Fruit fly (Drosophila melanogaster) whole organism, embryonic: ENCODE measurements around the gene CG18766.

Experiments used
- Ada2b ChIP-seq: fragments of 200-800 bp; sonication (Bioruptor generic); IDR thresholded peaks from 2 replicates; pipeline ENCODE4 v1.3.6; 2022; ENCODE audit warnings: missing biosample characterization, missing genetic modification characterization
- B-H2 ChIP-seq: fragments of 200-800 bp; sonication (Bioruptor generic); optimal IDR thresholded peaks from 2 replicates; lab custom pipeline; 2018; ENCODE audit warnings: missing biosample characterization, mild to moderate bottlenecking, missing genetic modification characterization
- C15 ChIP-seq: fragments of 200-800 bp; sonication (Bioruptor generic); IDR thresholded peaks from 3 replicates; pipeline ENCODE4 v1.3.6; 2022; ENCODE audit warnings: missing biosample characterization, missing genetic modification characterization
- CG10267 ChIP-seq: fragments of 200-800 bp; sonication (Bioruptor generic); optimal IDR thresholded peaks from 2 replicates; lab custom pipeline; 2018; ENCODE audit warnings: missing biosample characterization, mild to moderate bottlenecking, missing genetic modification characterization, moderate library complexity
- CG11247 ChIP-seq: fragments of 200-800 bp; sonication (Bioruptor generic); IDR thresholded peaks from 2 replicates; pipeline ENCODE4 v1.3.6; 2022; ENCODE audit warnings: missing biosample characterization, missing genetic modification characterization
- CG12744 ChIP-seq: fragments of 200-800 bp; sonication (Bioruptor generic); optimal IDR thresholded peaks from 2 replicates; lab custom pipeline; 2016; ENCODE audit warnings: missing biosample characterization, missing genetic modification characterization
- CG13424 ChIP-seq: fragments of 200-800 bp; sonication (Bioruptor generic); optimal IDR thresholded peaks from 2 replicates; lab custom pipeline; 2019; ENCODE audit warnings: missing biosample characterization, mild to moderate bottlenecking, missing genetic modification characterization, moderate library complexity
- CG17802 ChIP-seq: fragments of 200-800 bp; sonication (Bioruptor generic); optimal IDR thresholded peaks from 2 replicates; lab custom pipeline; 2018; ENCODE audit warnings: missing biosample characterization, mild to moderate bottlenecking, missing genetic modification characterization, moderate library complexity
- CG2199 ChIP-seq: fragments of 200-800 bp; sonication (Bioruptor generic); IDR thresholded peaks from 3 replicates; pipeline ENCODE4 v1.3.6; 2022; ENCODE audit warnings: missing biosample characterization, missing genetic modification characterization
- CG31388 ChIP-seq: fragments of 200-800 bp; sonication (Bioruptor generic); optimal IDR thresholded peaks from 2 replicates; lab custom pipeline; 2016; ENCODE audit warnings: missing biosample characterization, missing genetic modification characterization
- CG32532 ChIP-seq: fragments of 200-800 bp; sonication (Bioruptor generic); IDR thresholded peaks from 2 replicates; pipeline ENCODE4 v1.3.6; 2022; ENCODE audit warnings: missing biosample characterization, missing genetic modification characterization
- CG43689 ChIP-seq: fragments of 200-800 bp; sonication (Bioruptor generic); IDR thresholded peaks from 2 replicates; pipeline ENCODE4 v1.3.6; 2022; ENCODE audit warnings: missing biosample characterization, missing genetic modification characterization
- CG4617 ChIP-seq: fragments of 200-800 bp; sonication (Bioruptor generic); optimal IDR thresholded peaks from 3 replicates; lab custom pipeline; 2016; ENCODE audit warnings: missing biosample characterization, missing genetic modification characterization, borderline replicate concordance
- CG5180 ChIP-seq: fragments of 200-800 bp; sonication (Bioruptor generic); optimal IDR thresholded peaks from 3 replicates; lab custom pipeline; 2017; ENCODE audit warnings: missing biosample characterization, missing genetic modification characterization, mild to moderate bottlenecking, moderate library complexity, missing genetic modification reagents
- CG6272 ChIP-seq: fragments of 200-800 bp; sonication (Bioruptor generic); IDR thresholded peaks from 2 replicates; pipeline ENCODE4 v1.3.6; 2022; ENCODE audit warnings: missing biosample characterization, missing genetic modification characterization
- CG6654 ChIP-seq: fragments of 200-800 bp; sonication (Bioruptor generic); optimal IDR thresholded peaks from 2 replicates; lab custom pipeline; 2017; ENCODE audit warnings: missing biosample characterization, mild to moderate bottlenecking, missing genetic modification characterization
- CG7271 ChIP-seq: fragments of 200-800 bp; sonication (Bioruptor generic); optimal IDR thresholded peaks from 2 replicates; lab custom pipeline; 2018; ENCODE audit warnings: missing biosample characterization, mild to moderate bottlenecking, missing genetic modification characterization, moderate library complexity
- CG8478 ChIP-seq: fragments of >200 bp; optimal IDR thresholded peaks from 2 replicates; lab custom pipeline; 2018
- CG8765 ChIP-seq: fragments of 200-800 bp; sonication (Bioruptor generic); IDR thresholded peaks from 2 replicates; pipeline ENCODE4 v1.3.6; 2022; ENCODE audit warnings: missing biosample characterization, missing genetic modification characterization
- CG8924 ChIP-seq: fragments of 200-800 bp; optimal IDR thresholded peaks from 3 replicates; lab custom pipeline; 2019; ENCODE audit warnings: missing biosample characterization, mild to moderate bottlenecking, missing genetic modification characterization, moderate library complexity
- CG9609 ChIP-seq: fragments of 200-800 bp; sonication (Bioruptor generic); optimal IDR thresholded peaks from 3 replicates; lab custom pipeline; 2016; ENCODE audit warnings: missing biosample characterization, missing genetic modification characterization
- CG9727 ChIP-seq: fragments of 200-800 bp; sonication (Bioruptor generic); optimal IDR thresholded peaks from 3 replicates; lab custom pipeline; 2017; ENCODE audit warnings: missing biosample characterization, mild to moderate bottlenecking, missing genetic modification characterization
- Elba2 ChIP-seq: fragments of 200-800 bp; sonication (Bioruptor generic); optimal IDR thresholded peaks from 3 replicates; lab custom pipeline; 2016; ENCODE audit warnings: missing biosample characterization, missing genetic modification characterization
- Ets65A ChIP-seq: fragments of 200-800 bp; sonication (Bioruptor generic); peaks from one replicate; lab custom pipeline; 2016; ENCODE audit warnings: missing biosample characterization, missing genetic modification characterization
- GATAe ChIP-seq: fragments of 200-800 bp; sonication (Bioruptor generic); conservative IDR thresholded peaks from 2 replicates; pipeline ENCODE4 v1.3.6; 2022; ENCODE audit warnings: missing biosample characterization, missing genetic modification characterization
- H2.0 ChIP-seq: fragments of 200-800 bp; sonication (Bioruptor generic); IDR thresholded peaks from 2 replicates; pipeline ENCODE4 v1.3.6; 2022; ENCODE audit warnings: missing biosample characterization, missing genetic modification characterization
- HLH3B ChIP-seq: fragments of 200-800 bp; sonication (Bioruptor generic); IDR thresholded peaks from 2 replicates; pipeline ENCODE4 v1.3.6; 2022; ENCODE audit warnings: missing biosample characterization, missing genetic modification characterization
- HLHmδ ChIP-seq: fragments of 200-800 bp; sonication (Bioruptor generic); optimal IDR thresholded peaks from 2 replicates; lab custom pipeline; 2018; ENCODE audit warnings: missing biosample characterization, mild to moderate bottlenecking, missing genetic modification characterization, moderate library complexity
- Hr39 ChIP-seq: fragments of >200 bp; optimal IDR thresholded peaks from 2 replicates; lab custom pipeline; 2017
- MTF-1 ChIP-seq: fragments of 200-800 bp; sonication (Bioruptor generic); optimal IDR thresholded peaks from 2 replicates; lab custom pipeline; 2018; ENCODE audit warnings: missing biosample characterization, mild to moderate bottlenecking, missing genetic modification characterization, borderline replicate concordance
- Spps ChIP-seq: fragments of 200-800 bp; sonication (Bioruptor generic); optimal IDR thresholded peaks from 2 replicates; lab custom pipeline; 2018; ENCODE audit warnings: missing biosample characterization, mild to moderate bottlenecking, missing genetic modification characterization
- Sry-β ChIP-seq: fragments of 200-800 bp; sonication (Bioruptor generic); optimal IDR thresholded peaks from 2 replicates; lab custom pipeline; 2018; ENCODE audit warnings: missing biosample characterization, mild to moderate bottlenecking, missing genetic modification characterization, moderate library complexity
- Stat92E ChIP-seq, 3 experiments: fragments of >200 bp in 2 of 3; fragments of 200-800 bp in 1 of 3; sonication (Bioruptor generic) in 1 of 3; optimal IDR thresholded peaks; 2 replicates each; lab custom pipeline; 2017 to 2019; ENCODE audit warnings: missing biosample characterization in 3 of 3, missing genetic modification characterization in 3 of 3, mild to moderate bottlenecking in 1 of 3, moderate library complexity in 1 of 3
- chif ChIP-seq, 2 experiments: fragments of 200-800 bp; sonication (Bioruptor generic); optimal IDR thresholded peaks; 3 replicates each; lab custom pipeline; 2016; ENCODE audit warnings: missing biosample characterization in 2 of 2, missing genetic modification characterization in 2 of 2
- crol ChIP-seq: fragments of 200-800 bp; sonication (Bioruptor generic); IDR thresholded peaks from 2 replicates; pipeline ENCODE4 v1.3.6; 2022; ENCODE audit warnings: missing biosample characterization, missing genetic modification characterization
- emc ChIP-seq: fragments of 200-800 bp; sonication (Bioruptor generic); optimal IDR thresholded peaks from 2 replicates; lab custom pipeline; 2016; ENCODE audit warnings: missing biosample characterization, missing genetic modification characterization
- exex ChIP-seq: fragments of 200-800 bp; sonication (Bioruptor generic); optimal IDR thresholded peaks from 4 replicates; lab custom pipeline; 2018; ENCODE audit warnings: missing biosample characterization, mild to moderate bottlenecking, missing genetic modification characterization, moderate library complexity
- insv ChIP-seq, 2 experiments: fragments of 200-800 bp; sonication (Bioruptor generic); optimal IDR thresholded peaks; 3 replicates each; lab custom pipeline; 2016 to 2018; ENCODE audit warnings: missing biosample characterization in 2 of 2, missing genetic modification characterization in 2 of 2
- kni ChIP-seq: fragments of 200-800 bp; sonication (Bioruptor generic); optimal IDR thresholded peaks from 3 replicates; lab custom pipeline; 2017; ENCODE audit warnings: mild to moderate bottlenecking, missing biosample characterization, missing genetic modification reagents, missing genetic modification characterization
- luna ChIP-seq: fragments of 200-800 bp; sonication (Bioruptor generic); optimal IDR thresholded peaks from 2 replicates; lab custom pipeline; 2016; ENCODE audit warnings: missing biosample characterization, missing genetic modification characterization
- pb ChIP-seq: fragments of 200-800 bp; sonication (Bioruptor generic); optimal IDR thresholded peaks from 3 replicates; lab custom pipeline; 2016; ENCODE audit warnings: missing biosample characterization, missing genetic modification characterization
- seq ChIP-seq: fragments of 200-800 bp; sonication (Bioruptor generic); IDR thresholded peaks from 2 replicates; pipeline ENCODE4 v1.3.6; 2022; ENCODE audit warnings: missing biosample characterization, missing genetic modification characterization
- sisA ChIP-seq: fragments of 200-800 bp; sonication (Bioruptor generic); IDR thresholded peaks from 2 replicates; pipeline ENCODE4 v1.3.6; 2022; ENCODE audit warnings: missing biosample characterization, missing genetic modification characterization
- slp2 ChIP-seq: fragments of 200-800 bp; sonication (Bioruptor generic); optimal IDR thresholded peaks from 2 replicates; lab custom pipeline; 2016; ENCODE audit warnings: missing biosample characterization, missing genetic modification characterization
- tna ChIP-seq: fragments of 200-800 bp; sonication (Bioruptor generic); IDR thresholded peaks from 2 replicates; pipeline ENCODE4 v1.3.6; 2022; ENCODE audit warnings: missing biosample characterization, missing genetic modification characterization; ENCODE audit not compliant: partially characterized antibody
- ttk ChIP-seq: fragments of 200-800 bp; sonication (Bioruptor generic); IDR thresholded peaks from 2 replicates; pipeline ENCODE4 v2.1.2; 2022; ENCODE audit warnings: missing biosample characterization, missing genetic modification characterization
- twi ChIP-seq: fragments of 200-800 bp; optimal IDR thresholded peaks from 2 replicates; lab custom pipeline; 2019; ENCODE audit warnings: missing biosample characterization, mild to moderate bottlenecking, missing genetic modification characterization, moderate library complexity
- vnd ChIP-seq: fragments of 200-800 bp; sonication (Bioruptor generic); IDR thresholded peaks from 3 replicates; pipeline ENCODE4 v1.3.6; 2022; ENCODE audit warnings: missing biosample characterization, missing genetic modification characterization; ENCODE audit not compliant: partially characterized antibody
- zen2 ChIP-seq: fragments of 200-800 bp; sonication (Bioruptor generic); IDR thresholded peaks from 3 replicates; pipeline ENCODE4 v1.3.6; 2022; ENCODE audit warnings: missing biosample characterization, missing genetic modification characterization; ENCODE audit not compliant: partially characterized antibody

CG18766 gene

DNA sequence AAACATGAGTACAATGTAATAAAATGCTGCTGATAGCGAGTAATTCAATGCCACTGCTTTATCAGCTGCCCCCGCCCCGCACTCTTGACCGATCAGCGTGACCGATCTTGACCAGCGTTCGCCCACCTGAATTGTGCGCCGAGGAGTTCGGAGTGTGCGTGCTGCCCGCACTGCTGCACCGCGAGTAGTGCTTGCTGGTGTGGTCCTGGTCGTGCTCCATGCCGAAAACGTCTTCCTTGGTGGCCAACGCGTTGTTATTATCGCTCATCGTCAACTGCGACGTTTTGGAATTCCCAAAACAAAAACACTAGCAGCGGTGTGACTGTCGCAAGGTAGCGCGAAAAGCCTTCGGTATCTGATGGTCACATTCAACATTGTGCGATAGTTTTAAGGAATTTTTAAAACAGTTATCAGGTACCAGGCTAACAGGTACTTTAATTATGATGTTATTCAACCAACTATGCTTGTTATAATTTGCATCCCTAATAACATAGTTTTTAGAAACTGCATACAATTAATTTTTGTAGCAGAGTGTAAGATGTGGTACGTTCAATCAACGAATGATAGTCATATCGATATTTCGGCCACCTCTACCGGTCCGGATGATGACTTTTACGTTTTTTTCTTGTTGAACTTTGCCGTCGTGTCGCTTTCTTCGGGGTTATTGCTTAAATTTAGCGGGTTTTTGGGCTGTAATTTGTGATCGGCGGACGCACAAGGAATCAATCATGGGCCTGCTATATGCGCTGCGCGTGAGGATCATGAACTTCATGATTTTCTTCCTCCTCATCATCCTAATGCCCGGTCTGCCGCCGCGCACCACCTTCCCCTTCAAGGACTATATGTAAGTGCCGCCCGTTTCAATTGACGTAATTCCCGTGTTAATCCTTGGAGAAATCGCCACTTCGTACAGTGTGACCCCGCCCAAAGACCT is 43.4 kb upstream of the CG18766 start, which contains the start of the genes bigmax and Hmu (continued):
- peak; percentile 81; the same call in 2 of the 3 replicates for TF ChIP-seq zen2 (GFP tag; lab: Robert Waterston, UW)
- peak; percentile 86 for TF ChIP-seq H2.0 (GFP tag; lab: Robert Waterston, UW)
- no peak for TF ChIP-seq CG2199 (GFP tag; lab: Robert Waterston, UW)
- peak; percentile 88 for TF ChIP-seq vnd (GFP tag; lab: Robert Waterston, UW)
- peak in 1 of 3 experiments; percentile 68 for TF ChIP-seq Stat92E (GFP tag; optimal IDR thresholded peaks at IDR 0.05; lab: Kevin White, UChicago)
- TF ChIP-seq CG13424, result peak; percentile 86
- peak; percentile 86 for TF ChIP-seq ttk
- peak; percentile 87 to 89 for TF ChIP-seq chif (GFP tag; optimal IDR thresholded peaks at IDR 0.05; lab: Kevin White, UChicago)
- TF ChIP-seq GATAe (GFP tag; lab: Robert Waterston, UW), result peak; percentile 77
- TF ChIP-seq CG5180 (GFP tag; lab: Kevin White, UChicago), result no peak
- TF ChIP-seq exex (tag; lab: Kevin White, UChicago), result peak; percentile 65
- peak; percentile 85 for TF ChIP-seq CG9609 (GFP tag; lab: Kevin White, UChicago)
- peak; percentile 85 for TF ChIP-seq CG4617 (GFP tag; lab: Kevin White, UChicago)
- TF ChIP-seq HLH3B (GFP tag; lab: Robert Waterston, UW), result peak; percentile 80
- TF ChIP-seq insv (GFP tag; optimal IDR thresholded peaks at IDR 0.05; lab: Kevin White, UChicago), result peak in 1 of 2 experiments; percentile 38
- peak; percentile 83 for TF ChIP-seq CG10267 (tag; lab: Kevin White, UChicago)
- peak; percentile 42; the same call in 1 of the 2 replicates for TF ChIP-seq CG43689 (GFP tag; lab: Robert Waterston, UW)
- TF ChIP-seq kni (GFP tag; lab: Kevin White, UChicago), result peak; percentile 29
- TF ChIP-seq twi (tag; lab: Kevin White, UChicago), result peak; percentile 69
- TF ChIP-seq Ets65A (GFP tag; lab: Kevin White, UChicago), result peak; percentile 98
- TF ChIP-seq CG11247 (GFP tag; lab: Robert Waterston, UW), result peak; percentile 80
- peak; percentile 83 for TF ChIP-seq sisA (GFP tag; lab: Robert Waterston, UW)
- no peak for TF ChIP-seq Hr39 (lab: Kevin White, UChicago)
- peak; percentile 64 for TF ChIP-seq seq
- peak; percentile 63 for TF ChIP-seq pb (GFP tag; lab: Kevin White, UChicago)
- TF ChIP-seq CG6654 (GFP tag; lab: Kevin White, UChicago), result no peak
- no peak for TF ChIP-seq CG8478
- TF ChIP-seq slp2 (GFP tag; lab: Kevin White, UChicago), result peak; percentile 73
- TF ChIP-seq HLHmδ (GFP tag; lab: Kevin White, UChicago), result no peak
- TF ChIP-seq CG7271, result peak; percentile 63
- TF ChIP-seq CG9727 (GFP tag; lab: Kevin White, UChicago), result peak; percentile 82
- peak; percentile 80 for TF ChIP-seq CG8924 (tag; lab: Kevin White, UChicago)
- TF ChIP-seq crol (GFP tag; lab: Robert Waterston, UW), result peak; percentile 87
- TF ChIP-seq CG8765 (GFP tag; lab: Robert Waterston, UW), result peak; percentile 65
- TF ChIP-seq Spps (tag; lab: Kevin White, UChicago), result peak; percentile 59
- peak; percentile 71 for TF ChIP-seq tna (GFP tag; lab: Robert Waterston, UW)
- TF ChIP-seq Sry-β (GFP tag; lab: Kevin White, UChicago), result no peak
- TF ChIP-seq CG17802, result peak; percentile 49
- peak; percentile 83 for TF ChIP-seq luna (GFP tag; lab: Kevin White, UChicago)
- peak; percentile 20 for TF ChIP-seq MTF-1 (GFP tag; lab: Kevin White, UChicago)
- peak; percentile 81 for TF ChIP-seq emc
- peak; percentile 80 for TF ChIP-seq Ada2b
- no peak for TF ChIP-seq Elba2
- peak; percentile 76 for TF ChIP-seq B-H2
- TF ChIP-seq CG31388 (GFP tag; lab: Kevin White, UChicago), result peak; percentile 69
- peak; percentile 80 for TF ChIP-seq CG6272 (GFP tag; lab: Robert Waterston, UW)
- peak; percentile 85 for TF ChIP-seq CG12744 (GFP tag; lab: Kevin White, UChicago)
- TF ChIP-seq C15 (GFP tag; lab: Robert Waterston, UW), result peak; percentile 58; the same call in 1 of the 3 replicates
- peak; percentile 91 for TF ChIP-seq CG32532
